Worm (Caenorhabditis elegans): Measurements from ENCODE around the gene F59E12.6.

Gene F59E12.6

DNA sequence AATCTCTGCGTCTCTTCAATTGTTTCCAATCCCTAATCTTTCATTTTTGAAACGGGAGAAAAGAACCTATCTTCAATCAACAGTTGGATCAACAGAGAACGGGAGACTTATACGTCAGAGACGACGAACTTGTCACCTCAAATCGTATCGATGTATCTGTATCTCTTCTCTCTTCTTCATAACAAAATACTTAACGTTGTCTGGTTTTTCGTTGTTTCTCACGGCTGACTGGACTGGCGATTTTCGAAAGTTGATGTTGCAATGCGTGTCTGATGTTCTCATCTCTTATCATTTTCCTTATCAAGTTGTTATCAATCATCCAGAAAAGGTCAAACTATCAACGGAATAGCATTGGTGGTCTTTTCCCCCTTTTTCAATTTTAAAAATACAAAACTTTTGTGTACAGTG, 25.2 kb downstream of the F59E12.6 start:
- TF ChIP-seq ceh-82 (tag; optimal IDR thresholded peaks at IDR 0.05) = no peak
- no peak for TF ChIP-seq nhr-11 (tag; optimal IDR thresholded peaks at IDR 0.05)
- no peak for TF ChIP-seq nhr-28 (tag; optimal IDR thresholded peaks at IDR 0.05)
- TF ChIP-seq lsy-12 (tag; optimal IDR thresholded peaks at IDR 0.05) = peak; percentile 5
- TF ChIP-seq R02D3.7 (tag; optimal IDR thresholded peaks at IDR 0.05) = peak; percentile 40
- no peak for TF ChIP-seq daf-12 (tag; optimal IDR thresholded peaks at IDR 0.05)
- peak; percentile 94 for TF ChIP-seq nhr-23 (tag; optimal IDR thresholded peaks at IDR 0.05)
- TF ChIP-seq pqm-1 (tag; optimal IDR thresholded peaks at IDR 0.05) = no peak
- peak; percentile 72 for TF ChIP-seq elt-1 (tag; optimal IDR thresholded peaks at IDR 0.05)
- peak; percentile 90 for TF ChIP-seq nhr-43 (tag; optimal IDR thresholded peaks at IDR 0.05; ENCODE audit: poor library complexity, severe bottlenecking)
- no peak for TF ChIP-seq lin-15B (tag; optimal IDR thresholded peaks at IDR 0.05)
- peak; percentile 93 to 96 (median 93) for TF ChIP-seq elt-3 (tag; optimal IDR thresholded peaks at IDR 0.05)
- no peak for TF ChIP-seq ztf-11 (tag; optimal IDR thresholded peaks at IDR 0.05)
- peak; percentile 39 for TF ChIP-seq tbx-2 (tag; optimal IDR thresholded peaks at IDR 0.05)
- peak; percentile 80 for TF ChIP-seq ceh-28 (tag; optimal IDR thresholded peaks at IDR 0.05)
- peak; percentile 85 for TF ChIP-seq nhr-25 (tag; optimal IDR thresholded peaks at IDR 0.05)
- TF ChIP-seq sea-2 (GFP tag; optimal IDR thresholded peaks at IDR 0.05) = no peak
- TF ChIP-seq nhr-237 (tag; optimal IDR thresholded peaks at IDR 0.05) = no peak
- TF ChIP-seq eor-1 (tag; optimal IDR thresholded peaks at IDR 0.05) = no peak
- TF ChIP-seq unc-39 (tag; optimal IDR thresholded peaks at IDR 0.05) = no peak
- no peak for TF ChIP-seq pha-4 (tag; optimal IDR thresholded peaks at IDR 0.05)
- no peak for TF ChIP-seq fkh-10 (GFP tag; optimal IDR thresholded peaks at IDR 0.05)
- TF ChIP-seq fkh-2 (tag; optimal IDR thresholded peaks at IDR 0.05) = no peak
- TF ChIP-seq nhr-76 (tag; optimal IDR thresholded peaks at IDR 0.05) = peak; percentile 48
- TF ChIP-seq aly-2 (tag; optimal IDR thresholded peaks at IDR 0.05) = no peak
- peak; percentile 23 for TF ChIP-seq mdl-1 (tag; optimal IDR thresholded peaks at IDR 0.05)
- TF ChIP-seq nhr-77 (tag; optimal IDR thresholded peaks at IDR 0.05) = peak; percentile 22
- TF ChIP-seq ceh-16 (tag; optimal IDR thresholded peaks at IDR 0.05) = no peak
- TF ChIP-seq fos-1 (tag; optimal IDR thresholded peaks at IDR 0.05) = no peak
- TF ChIP-seq snpc-4 (tag; optimal IDR thresholded peaks at IDR 0.05) = no peak
- no peak for TF ChIP-seq ZK546.5 (tag; optimal IDR thresholded peaks at IDR 0.05)
- no peak for TF ChIP-seq zag-1 (tag; optimal IDR thresholded peaks at IDR 0.05)
- peak; percentile 89 for TF ChIP-seq elt-2 (tag; optimal IDR thresholded peaks at IDR 0.05)
- peak; percentile 93 for TF ChIP-seq unc-62 (GFP tag; optimal IDR thresholded peaks at IDR 0.05)
- no peak for TF ChIP-seq jun-1 (tag; optimal IDR thresholded peaks at IDR 0.05)

DNA sequence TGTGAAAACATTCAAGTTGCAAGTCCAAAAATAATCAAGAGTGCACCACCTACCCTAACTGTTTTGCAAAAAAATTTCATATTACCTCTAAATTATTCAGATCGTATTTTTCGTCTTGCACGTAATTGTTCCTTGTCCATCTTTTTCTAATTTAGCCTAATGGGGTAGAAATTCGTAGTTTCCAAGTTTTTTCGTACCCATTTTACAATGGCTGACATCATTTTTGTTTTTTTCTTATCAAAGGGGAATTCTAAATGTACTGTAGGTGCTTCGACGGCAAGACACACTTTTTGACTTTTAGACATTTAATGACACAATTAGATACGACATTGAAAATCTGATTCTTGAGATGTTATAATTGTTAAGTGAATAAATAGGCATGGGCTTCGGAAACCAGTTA, 26.3 kb downstream of the F59E12.6 start:
- no peak for TF ChIP-seq mdl-1 (tag; optimal IDR thresholded peaks at IDR 0.05)

DNA sequence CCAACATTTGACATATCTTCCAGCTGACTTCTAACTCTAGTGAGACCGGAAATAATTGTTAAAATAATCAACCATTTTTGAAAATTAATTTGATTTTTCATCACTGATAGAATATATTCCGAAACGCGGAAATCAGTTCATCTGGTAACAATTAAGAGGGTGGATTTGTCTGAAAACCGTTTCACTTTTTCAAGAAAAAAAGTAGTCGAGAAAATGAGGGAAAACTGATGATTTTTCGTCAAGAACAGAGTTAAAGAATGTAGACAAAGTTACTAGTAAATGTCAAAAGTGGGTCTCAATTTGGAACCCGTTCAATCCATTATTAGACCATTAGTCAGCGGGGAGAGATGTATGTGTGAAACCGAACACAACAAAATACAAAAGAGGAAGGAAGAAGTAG, 27.6 kb downstream of the F59E12.6 start, which contains the start of gene C17G10.6:
Gene C17G10.6 (minus strand): TSS at position 101 of the 400 bp plus-strand sequence.
- TF ChIP-seq ama-1 (optimal IDR thresholded peaks at IDR 0.05) = no peak
- no peak for TF ChIP-seq egl-5 (tag; optimal IDR thresholded peaks at IDR 0.05)
- TF ChIP-seq egl-27 (tag; optimal IDR thresholded peaks at IDR 0.05) = no peak
- TF ChIP-seq pqm-1 (tag; optimal IDR thresholded peaks at IDR 0.05) = no peak
- no peak for TF ChIP-seq snpc-4 (tag; optimal IDR thresholded peaks at IDR 0.05)
- no peak for TF ChIP-seq eor-1 (tag; optimal IDR thresholded peaks at IDR 0.05)
- no peak for TF ChIP-seq nfya-1 (tag; optimal IDR thresholded peaks at IDR 0.05; ENCODE audit: insufficient read depth)
- TF ChIP-seq ceh-28 (tag; optimal IDR thresholded peaks at IDR 0.05) = no peak
- TF ChIP-seq ZK546.5 (tag; optimal IDR thresholded peaks at IDR 0.05) = no peak
- no peak for TF ChIP-seq hmg-11 (tag; optimal IDR thresholded peaks at IDR 0.05)
- TF ChIP-seq nhr-67 (tag; optimal IDR thresholded peaks at IDR 0.05) = no peak
- no peak for TF ChIP-seq ceh-16 (tag; optimal IDR thresholded peaks at IDR 0.05)
- no peak for TF ChIP-seq pha-4 (tag; optimal IDR thresholded peaks at IDR 0.05)
- TF ChIP-seq nhr-11 (tag; optimal IDR thresholded peaks at IDR 0.05) = no peak
- TF ChIP-seq lsy-12 (tag; optimal IDR thresholded peaks at IDR 0.05) = no peak
- no peak for TF ChIP-seq unc-62 (GFP tag; optimal IDR thresholded peaks at IDR 0.05)
- TF ChIP-seq ztf-11 (tag; optimal IDR thresholded peaks at IDR 0.05) = no peak
